Fruit fly (Drosophila melanogaster) whole organism, prepupa: ENCODE results near the gene CG17111.
A peak's percentile ranks its signal among the peaks of the same experiment; 100 is the strongest.

Source experiments
- Lpt ChIP-seq: fragments of 200-800 bp; sonication (Bioruptor generic); optimal IDR thresholded peaks from 3 replicates; lab custom pipeline; 2016; ENCODE audit warnings: missing biosample characterization, missing genetic modification characterization
- spab ChIP-seq: fragments of 200-800 bp; sonication (Bioruptor generic); optimal IDR thresholded peaks from 2 replicates; lab custom pipeline; 2017; ENCODE audit warnings: missing biosample characterization, mild to moderate bottlenecking, missing genetic modification characterization, missing genetic modification reagents
- vri ChIP-seq: fragments of 200-800 bp; sonication (Bioruptor generic); optimal IDR thresholded peaks from 3 replicates; lab custom pipeline; 2016; ENCODE audit warnings: missing biosample characterization, mild to moderate bottlenecking, missing genetic modification characterization

- TF ChIP-seq spab (GFP tag; lab: Kevin White, UChicago): no peak
- TF ChIP-seq vri (GFP tag; lab: Kevin White, UChicago): peak; percentile 7
- no peak for TF ChIP-seq Lpt (GFP tag; lab: Kevin White, UChicago)
These were observed 10.3 kb downstream of the CG17111 start for dm6 chr3R:23056753-23057152.
